Worm (Caenorhabditis elegans) whole organism, midembryonic: ENCODE data around the gene sand-1.

Experiments used
- T22C8.4 ChIP-seq: fragments of 200-800 bp; sonication (Bioruptor generic); IDR thresholded peaks from 2 replicates; pipeline ENCODE4 v1.3.6; 2022; ENCODE audit warnings: missing genetic modification characterization, missing compliant biosample characterization
- klf-2 ChIP-seq: fragments of 200-800 bp; sonication (Bioruptor generic); conservative IDR thresholded peaks from 2 replicates; pipeline ENCODE4 v1.3.6; 2022; ENCODE audit warnings: missing genetic modification reagents, missing genetic modification characterization, missing compliant biosample characterization
- med-1 ChIP-seq: sonication (generic microtip); optimal IDR thresholded peaks from 2 replicates; lab custom pipeline; 2017; ENCODE audit warnings: missing genetic modification characterization, mild to moderate bottlenecking, missing compliant biosample characterization, antibody characterized with exemption, missing genetic modification reagents; ENCODE audit not compliant: insufficient read depth
- ref-1 ChIP-seq: fragments of 200-800 bp; sonication (Bioruptor generic); conservative IDR thresholded peaks from 2 replicates; pipeline ENCODE4 v1.3.6; 2022; ENCODE audit warnings: missing genetic modification reagents, missing genetic modification characterization, missing compliant biosample characterization
- ztf-23 ChIP-seq: fragments of 200-800 bp; sonication (Bioruptor generic); IDR thresholded peaks from 2 replicates; pipeline ENCODE4 v1.3.6; 2022; ENCODE audit warnings: missing genetic modification reagents, missing genetic modification characterization, missing compliant biosample characterization
- ztf-29 ChIP-seq: fragments of 200-800 bp; sonication (Bioruptor generic); IDR thresholded peaks from 2 replicates; pipeline ENCODE4 v1.3.6; 2022; ENCODE audit warnings: missing genetic modification reagents, missing genetic modification characterization, missing compliant biosample characterization

DNA sequence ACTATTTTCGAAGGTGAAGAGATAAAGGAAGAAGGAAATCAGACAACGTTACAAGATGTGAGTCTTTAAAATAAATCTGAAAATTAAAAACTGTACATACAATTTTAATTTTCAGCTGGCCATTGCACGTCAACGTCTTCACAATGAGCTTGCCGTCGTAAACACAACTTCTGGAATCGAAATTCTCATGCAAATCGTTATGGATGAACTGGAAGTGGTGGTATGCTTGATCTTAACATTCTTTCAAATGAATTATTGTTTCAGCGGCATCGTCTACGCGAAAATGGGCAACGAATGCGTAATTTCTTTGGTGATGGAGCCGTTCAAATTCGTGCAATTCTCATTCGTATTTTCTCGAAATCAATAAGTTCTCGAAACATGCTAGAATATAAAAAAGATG lies 12.1 kb upstream of the sand-1 start:
- no peak for TF ChIP-seq T22C8.4 (GFP tag; lab: Robert Waterston, UW)
- TF ChIP-seq med-1 (GFP tag; lab: Kevin White, UChicago), result no peak
- TF ChIP-seq ztf-29 (GFP tag; lab: Robert Waterston, UW), result no peak
- no peak for TF ChIP-seq klf-2 (GFP tag; lab: Robert Waterston, UW)
- no peak for TF ChIP-seq ref-1 (GFP tag; lab: Robert Waterston, UW)
- TF ChIP-seq ztf-23 (GFP tag; lab: Robert Waterston, UW), result no peak
